Worm (Caenorhabditis elegans) whole organism, mixed stage, embryonic: ENCODE data around the gene ref-1.

ENCODE experiments used
- blmp-1 ChIP-seq: fragments of 150-350 bp; optimal IDR thresholded peaks from 2 replicates; lab custom pipeline; 2014; ENCODE audit warnings: missing biosample characterization, missing genetic modification characterization
- ces-1 ChIP-seq: fragments of 150-350 bp; optimal IDR thresholded peaks from 2 replicates; lab custom pipeline; 2014; ENCODE audit warnings: missing biosample characterization, missing genetic modification reagents, missing genetic modification characterization
- drap-1 ChIP-seq: fragments of 200-800 bp; sonication (Bioruptor generic); optimal IDR thresholded peaks from 3 replicates; lab custom pipeline; 2018; ENCODE audit warnings: mild to moderate bottlenecking, missing genetic modification characterization, missing compliant biosample characterization
- hlh-1 ChIP-seq: fragments of 150-350 bp; optimal IDR thresholded peaks from 2 replicates; lab custom pipeline; 2014; ENCODE audit warnings: missing biosample characterization, missing genetic modification reagents, missing genetic modification characterization
- lin-13 ChIP-seq: fragments of 150-350 bp; optimal IDR thresholded peaks from 2 replicates; lab custom pipeline; 2014; ENCODE audit warnings: missing biosample characterization, missing genetic modification characterization
- lsy-2 ChIP-seq: fragments of 150-350 bp; optimal IDR thresholded peaks from 2 replicates; lab custom pipeline; 2014; ENCODE audit warnings: missing biosample characterization, missing genetic modification characterization
- nhr-237 ChIP-seq: fragments of 150-350 bp; optimal IDR thresholded peaks from 2 replicates; lab custom pipeline; 2014; ENCODE audit warnings: missing biosample characterization, missing genetic modification characterization
- pha-4 ChIP-seq: fragments of 150-350 bp; optimal IDR thresholded peaks from 2 replicates; lab custom pipeline; 2018; ENCODE audit warnings: missing biosample characterization, missing genetic modification reagents, missing genetic modification characterization
- unc-62 ChIP-seq: fragments of 150-350 bp; optimal IDR thresholded peaks from 2 replicates; lab custom pipeline; 2014; ENCODE audit warnings: missing biosample characterization, missing genetic modification reagents, missing genetic modification characterization

DNA sequence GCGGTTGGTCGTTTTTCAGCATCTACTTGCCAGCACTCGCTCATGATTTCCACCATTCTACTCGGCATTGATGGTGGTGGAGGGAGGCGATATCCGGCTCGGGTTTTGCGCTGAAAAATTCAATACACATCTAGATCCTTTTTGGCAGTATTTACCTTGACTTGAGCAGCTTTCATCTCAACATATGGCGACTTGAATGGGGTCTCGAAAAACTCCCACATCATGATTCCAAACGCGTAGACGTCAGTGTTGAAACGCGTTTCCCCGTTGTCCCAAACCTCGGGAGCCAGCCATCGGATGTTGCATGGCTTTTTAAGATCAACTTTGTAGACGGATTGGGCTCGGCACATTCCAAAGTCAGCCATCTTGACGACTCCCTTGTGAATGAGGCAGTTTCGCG, 19.8 kb upstream of the ref-1 start:
- TF ChIP-seq pha-4 (tag; lab: Kevin White, UChicago) = no peak
- TF ChIP-seq hlh-1 (tag; lab: Kevin White, UChicago) = no peak
- TF ChIP-seq blmp-1 = no peak
- TF ChIP-seq nhr-237 (tag; lab: Kevin White, UChicago) = no peak
- TF ChIP-seq unc-62 = no peak
- no peak for TF ChIP-seq lin-13 (tag; lab: Kevin White, UChicago)
- no peak for TF ChIP-seq drap-1 (GFP tag; lab: Kevin White, UChicago)
- no peak for TF ChIP-seq ces-1 (GFP tag; lab: Kevin White, UChicago)
- TF ChIP-seq lsy-2 (tag; lab: Kevin White, UChicago) = no peak
